Fruit fly (Drosophila melanogaster): ENCODE data around the gene Rpn2.

The Rpn2 gene

DNA sequence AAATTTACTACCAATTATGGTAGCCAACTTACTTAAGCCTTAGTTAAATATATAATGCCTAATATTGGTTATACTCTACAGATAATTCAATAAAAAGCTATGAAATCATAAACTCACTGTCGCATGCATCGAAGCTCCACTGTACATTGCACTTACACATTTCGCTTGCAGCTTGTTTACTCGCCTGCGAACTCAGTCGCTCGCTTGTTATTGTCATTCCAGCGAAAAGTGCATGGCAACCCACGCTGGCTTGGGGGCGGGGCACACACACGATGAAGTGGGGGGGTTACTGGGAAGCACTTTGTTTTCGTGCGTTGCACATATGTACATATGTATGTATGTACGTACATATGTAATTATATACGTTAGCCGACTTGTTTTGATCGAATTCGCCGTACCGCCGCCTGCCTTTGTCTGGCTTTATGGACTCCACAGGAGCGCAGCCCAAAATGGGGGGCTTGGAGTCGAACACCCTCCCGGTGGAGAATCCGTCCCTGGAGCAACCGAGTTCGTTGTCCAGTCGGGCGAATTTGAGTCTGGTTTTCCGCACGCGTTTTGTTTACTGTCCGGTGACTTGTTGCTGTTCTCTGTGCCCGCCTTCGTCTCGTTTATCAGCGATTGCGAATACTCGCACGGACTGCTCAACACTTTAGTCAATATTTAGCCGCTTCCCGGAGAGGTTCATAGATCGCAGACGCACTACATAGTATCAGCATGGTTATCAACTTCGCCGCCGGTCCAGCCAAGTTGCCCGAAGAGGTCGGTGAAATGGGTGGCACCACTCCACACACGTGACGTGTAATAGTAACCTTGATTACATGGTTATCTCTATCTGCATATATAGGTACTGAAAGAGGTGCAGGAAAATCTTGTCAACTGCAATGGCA lies 46.7 kb downstream of the Rpn2 start, which contains the start of gene CG11899 (continued):
- TF ChIP-seq cyc (GFP tag; optimal IDR thresholded peaks at IDR 0.05) (peak; percentile 90), Ets21C (GFP tag; optimal IDR thresholded peaks at IDR 0.05) (peak; percentile 75), acj6 (GFP tag; optimal IDR thresholded peaks at IDR 0.05) (peak; percentile 64), CG11294 (GFP tag; IDR thresholded peaks at IDR 0.05) (peak; percentile 41; the same call in 1 of the 2 replicates), topi (GFP tag; optimal IDR thresholded peaks at IDR 0.05) (peak; percentile 83), CG34406 (GFP tag; optimal IDR thresholded peaks at IDR 0.05) (peak; percentile 61), CG6163 (GFP tag; IDR thresholded peaks at IDR 0.05) (peak; percentile 95), eg (GFP tag; IDR thresholded peaks at IDR 0.05) (peak; percentile 81), achi (GFP tag; optimal IDR thresholded peaks at IDR 0.05) (peak; percentile 60), ss (GFP tag; optimal IDR thresholded peaks at IDR 0.05) (peak; percentile 75 to 89)

DNA sequence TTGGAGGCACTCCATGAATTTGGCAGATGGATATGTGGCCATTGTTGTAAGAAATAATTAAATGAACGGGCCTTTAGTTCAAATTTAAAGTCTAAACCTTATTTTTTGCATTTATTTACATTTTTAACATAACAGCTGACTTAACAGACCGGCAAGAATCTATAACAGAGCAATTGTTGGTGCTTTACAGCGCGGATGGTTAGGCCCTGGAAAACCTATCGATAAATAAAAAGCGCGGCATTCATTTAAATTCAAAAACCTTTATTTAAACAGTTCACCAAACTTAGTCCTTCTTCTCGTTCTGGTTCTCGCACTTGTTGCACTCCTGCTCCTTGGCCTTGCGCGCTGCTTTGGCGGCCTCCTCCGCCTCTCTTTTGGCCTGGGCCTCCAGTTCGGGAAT lies 49.1 kb downstream of the Rpn2 start, which contains the start of gene Mesh1:
Gene Mesh1, minus strand, starts transcription at position 108 of the 400 bp plus-strand sequence.
- no peak for TF ChIP-seq pdm3 (GFP tag; optimal IDR thresholded peaks at IDR 0.05)
- peak; percentile 13 for TF ChIP-seq fkh (GFP tag; optimal IDR thresholded peaks at IDR 0.05)
- no peak for TF ChIP-seq topi (GFP tag; optimal IDR thresholded peaks at IDR 0.05)

DNA sequence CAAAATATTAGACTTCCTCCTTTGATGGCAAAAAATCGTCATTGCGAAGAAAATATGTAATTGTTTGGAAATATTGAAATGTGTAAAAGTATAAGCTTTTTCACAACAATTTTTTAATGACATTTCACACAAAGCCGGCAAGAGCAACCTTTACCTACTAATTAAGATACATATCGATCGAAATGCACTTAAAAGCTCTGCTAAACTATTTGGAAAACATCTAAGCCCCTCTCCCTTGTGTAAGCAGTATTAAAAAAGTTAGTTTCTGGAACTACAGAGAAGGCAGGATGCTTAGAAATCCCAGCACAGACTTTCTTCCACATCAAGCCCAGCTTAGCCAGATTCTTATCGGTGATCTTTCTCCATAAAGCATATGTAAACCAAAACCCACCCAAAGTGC lies 50.7 kb downstream of the Rpn2 start, which contains the start of gene Cyt-c1L:
Gene Cyt-c1L, minus strand, starts transcription at position 101 of the 400 bp plus-strand sequence.
- TF ChIP-seq fd59A (GFP tag; optimal IDR thresholded peaks at IDR 0.05), result no peak
- TF ChIP-seq vri (GFP tag; optimal IDR thresholded peaks at IDR 0.05), result no peak
- TF ChIP-seq dac (GFP tag; optimal IDR thresholded peaks at IDR 0.05), result no peak
- no peak for TF ChIP-seq achi (GFP tag; optimal IDR thresholded peaks at IDR 0.05)
- no peak for TF ChIP-seq Ets21C (GFP tag; optimal IDR thresholded peaks at IDR 0.05)
- no peak for TF ChIP-seq CG11294 (GFP tag; IDR thresholded peaks at IDR 0.05)
- no peak for TF ChIP-seq Eip78C (GFP tag)
- TF ChIP-seq fkh (GFP tag; optimal IDR thresholded peaks at IDR 0.05), result no peak
- no peak for TF ChIP-seq CG6792 (GFP tag; optimal IDR thresholded peaks at IDR 0.05)
- TF ChIP-seq CG1621 (tag; optimal IDR thresholded peaks at IDR 0.05), result no peak
- TF ChIP-seq Sox15 (GFP tag; optimal IDR thresholded peaks at IDR 0.05), result no peak
- no peak for TF ChIP-seq pdm3 (GFP tag; optimal IDR thresholded peaks at IDR 0.05)
- no peak for TF ChIP-seq Gug (GFP tag; IDR thresholded peaks at IDR 0.05)
- TF ChIP-seq CG6808 (GFP tag; optimal IDR thresholded peaks at IDR 0.05), result no peak
- TF ChIP-seq OdsH (GFP tag; optimal IDR thresholded peaks at IDR 0.05), result no peak
- TF ChIP-seq Eip93F (GFP tag; optimal IDR thresholded peaks at IDR 0.05), result no peak
- no peak for TF ChIP-seq CG8319 (GFP tag; optimal IDR thresholded peaks at IDR 0.05)
- no peak for TF ChIP-seq salr (GFP tag; optimal IDR thresholded peaks at IDR 0.05)
- no peak for TF ChIP-seq Hr38 (GFP tag; optimal IDR thresholded peaks at IDR 0.05)
- no peak for TF ChIP-seq CG6854 (GFP tag; optimal IDR thresholded peaks at IDR 0.05)

DNA sequence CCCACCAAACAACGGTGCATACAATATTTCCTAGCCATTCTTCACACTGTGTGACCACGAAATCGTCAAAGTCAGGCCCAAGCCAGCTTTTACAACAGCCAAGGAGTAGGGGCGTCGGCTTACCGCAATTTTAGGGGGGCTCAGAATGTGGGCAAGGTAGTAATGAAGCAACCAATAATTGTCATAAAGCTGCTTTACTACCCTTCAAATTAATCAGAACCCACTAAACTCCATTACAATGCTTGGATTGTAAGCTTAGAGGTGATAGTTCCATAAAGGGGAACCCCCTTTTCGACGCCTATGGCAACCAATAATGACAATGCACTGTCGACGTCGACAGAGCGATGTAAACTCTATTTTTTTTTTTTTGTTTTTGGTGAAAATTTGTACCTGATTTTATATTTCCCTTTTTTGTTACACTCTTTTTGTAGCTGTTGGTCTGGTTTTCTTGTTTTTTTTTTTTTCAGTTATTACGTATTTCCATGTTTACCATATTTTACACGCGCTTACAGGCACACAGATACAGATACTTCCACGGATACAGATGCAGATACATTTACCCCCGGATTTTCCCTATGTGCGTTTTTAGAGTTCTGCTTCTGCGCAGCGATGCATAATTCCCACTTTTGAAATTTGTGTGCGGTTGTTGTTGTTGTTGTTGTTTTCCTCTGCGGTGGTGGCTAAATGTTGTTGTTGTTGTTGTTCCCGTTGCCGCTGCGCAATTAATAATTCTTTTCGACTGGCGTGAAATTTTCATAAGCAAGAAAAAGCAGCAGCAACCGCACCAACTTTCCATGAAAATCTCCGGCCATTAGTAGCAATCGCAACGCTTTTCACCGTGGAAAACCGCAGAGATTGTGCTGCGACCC lies 51.5 kb downstream of the Rpn2 start:
- peak; percentile 20 for TF ChIP-seq CG10669 (GFP tag; optimal IDR thresholded peaks at IDR 0.05)
- TF ChIP-seq CG6276 (GFP tag; optimal IDR thresholded peaks at IDR 0.05), result peak; percentile 55
- peak; percentile 86 for TF ChIP-seq CG32006 (GFP tag; optimal IDR thresholded peaks at IDR 0.05)
- peak; percentile 15 for TF ChIP-seq CG7368 (GFP tag; optimal IDR thresholded peaks at IDR 0.05)
- no peak for TF ChIP-seq Hr38 (GFP tag; optimal IDR thresholded peaks at IDR 0.05)
- no peak for TF ChIP-seq Ets21C (GFP tag; optimal IDR thresholded peaks at IDR 0.05)
- TF ChIP-seq Ets96B (tag; optimal IDR thresholded peaks at IDR 0.05), result peak; percentile 47
- peak; percentile 41 for TF ChIP-seq fd59A (GFP tag; optimal IDR thresholded peaks at IDR 0.05)
- no peak for TF ChIP-seq Met (GFP tag; optimal IDR thresholded peaks at IDR 0.05)
- peak; percentile 48; the same call in 1 of the 3 replicates for TF ChIP-seq CG6163 (GFP tag; IDR thresholded peaks at IDR 0.05)
- TF ChIP-seq Blimp-1 (GFP tag; optimal IDR thresholded peaks at IDR 0.05), result no peak
- no peak for TF ChIP-seq Sox15 (GFP tag; optimal IDR thresholded peaks at IDR 0.05)
- TF ChIP-seq Hr39 (GFP tag; optimal IDR thresholded peaks at IDR 0.05), result no peak
- TF ChIP-seq Hr4 (GFP tag; optimal IDR thresholded peaks at IDR 0.05), result peak; percentile 85
- TF ChIP-seq Gug (GFP tag; IDR thresholded peaks at IDR 0.05), result peak; percentile 45; the same call in 1 of the 2 replicates
- TF ChIP-seq Sox102F (GFP tag; optimal IDR thresholded peaks at IDR 0.05), result no peak
- TF ChIP-seq Eip78C (GFP tag), result peak; percentile 89
- TF ChIP-seq Smox (GFP tag; optimal IDR thresholded peaks at IDR 0.05), result no peak
- peak; percentile 55 for TF ChIP-seq CG3032 (tag; optimal IDR thresholded peaks at IDR 0.05)
- TF ChIP-seq achi (GFP tag; optimal IDR thresholded peaks at IDR 0.05), result peak; percentile 51
- peak; percentile 65 for TF ChIP-seq pdm3 (GFP tag; optimal IDR thresholded peaks at IDR 0.05)
- TF ChIP-seq Eip75B (GFP tag; optimal IDR thresholded peaks at IDR 0.05), result peak; percentile 24
- TF ChIP-seq CG10631 (GFP tag; optimal IDR thresholded peaks at IDR 0.05), result peak; percentile 52
